Fruit fly (Drosophila melanogaster) whole organism, embryonic: ENCODE measurements around the gene CG16985.

Experiments
- ATbp ChIP-seq: fragments of 200-800 bp; sonication (Bioruptor generic); optimal IDR thresholded peaks from 2 replicates; lab custom pipeline; 2017; ENCODE audit warnings: missing biosample characterization, mild to moderate bottlenecking, missing genetic modification characterization, missing genetic modification reagents
- Atf6 ChIP-seq: fragments of 200-800 bp; sonication (Bioruptor generic); IDR thresholded peaks from 2 replicates; pipeline ENCODE4 v1.3.6; 2022; ENCODE audit warnings: missing biosample characterization, missing genetic modification characterization
- B-H1 ChIP-seq: fragments of 200-800 bp; sonication (Bioruptor generic); IDR thresholded peaks from 3 replicates; pipeline ENCODE4 v1.3.6; 2022; ENCODE audit warnings: missing biosample characterization, missing genetic modification characterization
- Bdp1 ChIP-seq: fragments of 200-800 bp; sonication (Bioruptor generic); optimal IDR thresholded peaks from 3 replicates; lab custom pipeline; 2016; ENCODE audit warnings: missing biosample characterization, missing genetic modification characterization
- Bgb ChIP-seq: fragments of 200-800 bp; sonication (Bioruptor generic); IDR thresholded peaks from 2 replicates; pipeline ENCODE4 v1.3.6; 2022; ENCODE audit warnings: missing biosample characterization, missing genetic modification characterization; ENCODE audit not compliant: partially characterized antibody
- BtbVII ChIP-seq: fragments of 200-800 bp; sonication (Bioruptor generic); optimal IDR thresholded peaks from 3 replicates; lab custom pipeline; 2017; ENCODE audit warnings: missing biosample characterization, mild to moderate bottlenecking, missing genetic modification characterization
- CG11247 ChIP-seq: fragments of 200-800 bp; sonication (Bioruptor generic); IDR thresholded peaks from 2 replicates; pipeline ENCODE4 v1.3.6; 2022; ENCODE audit warnings: missing biosample characterization, missing genetic modification characterization
- CG11695 ChIP-seq: fragments of 200-800 bp; sonication (Bioruptor generic); IDR thresholded peaks from 3 replicates; pipeline ENCODE4 v1.3.6; 2022; ENCODE audit warnings: missing biosample characterization, missing genetic modification characterization
- CG11696 ChIP-seq: fragments of 200-800 bp; sonication (Bioruptor generic); IDR thresholded peaks from 2 replicates; pipeline ENCODE4 v1.3.6; 2022; ENCODE audit warnings: missing biosample characterization, missing genetic modification characterization
- CG13287 ChIP-seq: fragments of 200-800 bp; sonication (Bioruptor generic); IDR thresholded peaks from 2 replicates; pipeline ENCODE4 v1.3.6; 2022; ENCODE audit warnings: missing biosample characterization, missing genetic modification characterization; ENCODE audit not compliant: partially characterized antibody
- CG13296 ChIP-seq: fragments of 200-800 bp; sonication (Bioruptor generic); optimal IDR thresholded peaks from 3 replicates; lab custom pipeline; 2018; ENCODE audit warnings: missing biosample characterization, mild to moderate bottlenecking, missing genetic modification characterization
- CG13894 ChIP-seq: fragments of 200-800 bp; sonication (Bioruptor generic); optimal IDR thresholded peaks from 3 replicates; lab custom pipeline; 2018; ENCODE audit warnings: missing biosample characterization, mild to moderate bottlenecking, missing genetic modification characterization, moderate library complexity
- CG17361 ChIP-seq: fragments of 200-800 bp; sonication (Bioruptor generic); IDR thresholded peaks from 3 replicates; pipeline ENCODE4 v1.3.6; 2022; ENCODE audit warnings: missing biosample characterization, missing genetic modification characterization
- CG18011 ChIP-seq: fragments of 200-800 bp; sonication (Bioruptor generic); optimal IDR thresholded peaks from 2 replicates; lab custom pipeline; 2017; ENCODE audit warnings: missing biosample characterization, missing genetic modification characterization, mild to moderate bottlenecking, moderate library complexity, missing genotype
- CG30403 ChIP-seq: fragments of 200-800 bp; sonication (Bioruptor generic); optimal IDR thresholded peaks from 3 replicates; lab custom pipeline; 2016; ENCODE audit warnings: missing biosample characterization, missing genetic modification characterization
- CG3163 ChIP-seq: fragments of 200-800 bp; sonication (Bioruptor generic); optimal IDR thresholded peaks from 3 replicates; lab custom pipeline; 2016; ENCODE audit warnings: missing biosample characterization, missing genetic modification characterization
- CG3281 ChIP-seq: fragments of 200-800 bp; sonication (Bioruptor generic); optimal IDR thresholded peaks from 3 replicates; lab custom pipeline; 2017; ENCODE audit warnings: missing biosample characterization, mild to moderate bottlenecking, missing genetic modification characterization
- CG3838 ChIP-seq: fragments of 200-800 bp; sonication (Bioruptor generic); optimal IDR thresholded peaks from 3 replicates; lab custom pipeline; 2016; ENCODE audit warnings: missing biosample characterization, missing genetic modification characterization
- CG4424 ChIP-seq: fragments of 200-800 bp; sonication (Bioruptor generic); optimal IDR thresholded peaks from 3 replicates; lab custom pipeline; 2016; ENCODE audit warnings: missing biosample characterization, missing genetic modification characterization
- CG6765 ChIP-seq: fragments of 200-800 bp; sonication (Bioruptor generic); optimal IDR thresholded peaks from 3 replicates; lab custom pipeline; 2017; ENCODE audit warnings: missing biosample characterization, mild to moderate bottlenecking, missing genetic modification characterization
- CG6791 ChIP-seq: fragments of 200-800 bp; sonication (Bioruptor generic); IDR thresholded peaks from 3 replicates; pipeline ENCODE4 v1.3.6; 2022; ENCODE audit warnings: missing biosample characterization, missing genetic modification characterization; ENCODE audit not compliant: partially characterized antibody
- CG7987 ChIP-seq: fragments of 200-800 bp; sonication (Bioruptor generic); optimal IDR thresholded peaks from 2 replicates; lab custom pipeline; 2018; ENCODE audit warnings: missing biosample characterization, mild to moderate bottlenecking, missing genetic modification characterization, moderate library complexity
- CG9797 ChIP-seq: fragments of 200-800 bp; sonication (Bioruptor generic); optimal IDR thresholded peaks from 3 replicates; lab custom pipeline; 2018; ENCODE audit warnings: missing biosample characterization, mild to moderate bottlenecking, missing genetic modification characterization
- Dek ChIP-seq: fragments of 200-800 bp; sonication (Bioruptor generic); optimal IDR thresholded peaks from 3 replicates; lab custom pipeline; 2019; ENCODE audit warnings: missing biosample characterization, mild to moderate bottlenecking, missing genetic modification characterization, moderate library complexity
- Drgx ChIP-seq: fragments of 200-800 bp; sonication (Bioruptor generic); IDR thresholded peaks from 2 replicates; pipeline ENCODE4 v1.3.6; 2022; ENCODE audit warnings: missing biosample characterization, missing genetic modification characterization
- Ets65A ChIP-seq: fragments of 200-800 bp; sonication (Bioruptor generic); peaks from one replicate; lab custom pipeline; 2016; ENCODE audit warnings: missing biosample characterization, missing genetic modification characterization
- Ets97D ChIP-seq: fragments of 200-800 bp; sonication (Bioruptor generic); optimal IDR thresholded peaks from 3 replicates; lab custom pipeline; 2016; ENCODE audit warnings: missing biosample characterization, missing genetic modification characterization
- MESR4 ChIP-seq: fragments of 200-800 bp; sonication (Bioruptor generic); optimal IDR thresholded peaks from 2 replicates; lab custom pipeline; 2018; ENCODE audit warnings: missing biosample characterization, mild to moderate bottlenecking, missing genetic modification characterization, moderate library complexity
- NC2β ChIP-seq: fragments of 200-800 bp; sonication (Bioruptor generic); optimal IDR thresholded peaks from 2 replicates; lab custom pipeline; 2016; ENCODE audit warnings: missing biosample characterization, missing genetic modification characterization
- Oli ChIP-seq: fragments of 200-800 bp; sonication (Bioruptor generic); optimal IDR thresholded peaks from 2 replicates; lab custom pipeline; 2018; ENCODE audit warnings: missing biosample characterization, mild to moderate bottlenecking, missing genetic modification characterization, moderate library complexity
- PHDP ChIP-seq: fragments of 200-800 bp; sonication (Bioruptor generic); optimal IDR thresholded peaks from 3 replicates; lab custom pipeline; 2018; ENCODE audit warnings: missing biosample characterization, mild to moderate bottlenecking, missing genetic modification characterization, moderate library complexity
- Rfx ChIP-seq: fragments of 200-800 bp; sonication (Bioruptor generic); IDR thresholded peaks from 2 replicates; pipeline ENCODE4 v1.3.6; 2022; ENCODE audit warnings: missing biosample characterization, missing genetic modification characterization
- Tbp ChIP-seq: fragments of >200 bp; optimal IDR thresholded peaks from 2 replicates; lab custom pipeline; 2018; ENCODE audit warnings: missing biosample characterization, missing genetic modification characterization
- ato ChIP-seq: fragments of 200-800 bp; sonication (Bioruptor generic); IDR thresholded peaks from 2 replicates; pipeline ENCODE4 v1.3.6; 2022; ENCODE audit warnings: missing biosample characterization, missing genetic modification characterization; ENCODE audit not compliant: partially characterized antibody
- bab2 ChIP-seq: fragments of 200-800 bp; sonication (Bioruptor generic); optimal IDR thresholded peaks from 2 replicates; lab custom pipeline; 2016; ENCODE audit warnings: missing biosample characterization, missing genetic modification characterization
- btn ChIP-seq: fragments of 200-800 bp; sonication (Bioruptor generic); optimal IDR thresholded peaks from 2 replicates; lab custom pipeline; 2016; ENCODE audit warnings: missing biosample characterization, missing genetic modification characterization
- caup ChIP-seq: fragments of 200-800 bp; sonication (Bioruptor generic); optimal IDR thresholded peaks from 3 replicates; lab custom pipeline; 2017; ENCODE audit warnings: missing biosample characterization, mild to moderate bottlenecking, missing genetic modification characterization, moderate library complexity; ENCODE audit not compliant: severe bottlenecking
- gcm ChIP-seq: fragments of 200-800 bp; sonication (Bioruptor generic); optimal IDR thresholded peaks from 2 replicates; lab custom pipeline; 2019; ENCODE audit warnings: missing biosample characterization, mild to moderate bottlenecking, missing genetic modification characterization, moderate library complexity
- ham ChIP-seq: fragments of 200-800 bp; sonication (Bioruptor generic); IDR thresholded peaks from 2 replicates; pipeline ENCODE4 v1.3.6; 2022; ENCODE audit warnings: missing biosample characterization, missing genetic modification characterization
- inv ChIP-seq: fragments of 200-800 bp; sonication (Bioruptor generic); IDR thresholded peaks from 2 replicates; pipeline ENCODE4 v1.3.6; 2022; ENCODE audit warnings: missing biosample characterization, missing genetic modification characterization; ENCODE audit not compliant: partially characterized antibody
- nau ChIP-seq: fragments of 200-800 bp; sonication (Bioruptor generic); optimal IDR thresholded peaks from 3 replicates; lab custom pipeline; 2017; ENCODE audit warnings: missing biosample characterization, mild to moderate bottlenecking, missing genetic modification characterization, missing genetic modification reagents
- sd ChIP-seq: fragments of 200-800 bp; sonication (Bioruptor generic); optimal IDR thresholded peaks from 3 replicates; lab custom pipeline; 2018; ENCODE audit warnings: missing biosample characterization, mild to moderate bottlenecking, missing genetic modification characterization, moderate library complexity
- so ChIP-seq: fragments of 200-800 bp; sonication (Bioruptor generic); IDR thresholded peaks from 3 replicates; pipeline ENCODE4 v1.3.6; 2022; ENCODE audit warnings: missing biosample characterization, missing genetic modification characterization
- sqz ChIP-seq: fragments of 200-800 bp; sonication (Bioruptor generic); optimal IDR thresholded peaks from 3 replicates; lab custom pipeline; 2018; ENCODE audit warnings: missing biosample characterization, mild to moderate bottlenecking, missing genetic modification characterization
- sr ChIP-seq: fragments of 200-800 bp; sonication (Bioruptor generic); IDR thresholded peaks from 3 replicates; pipeline ENCODE4 v1.3.6; 2022; ENCODE audit warnings: missing biosample characterization, missing genetic modification characterization
- tin ChIP-seq: fragments of 200-800 bp; sonication (Bioruptor generic); optimal IDR thresholded peaks from 3 replicates; lab custom pipeline; 2016; ENCODE audit warnings: missing biosample characterization, missing genetic modification characterization
- tna ChIP-seq: fragments of 200-800 bp; sonication (Bioruptor generic); IDR thresholded peaks from 2 replicates; pipeline ENCODE4 v1.3.6; 2022; ENCODE audit warnings: missing biosample characterization, missing genetic modification characterization; ENCODE audit not compliant: partially characterized antibody
- zfh2 ChIP-seq: fragments of 200-800 bp; sonication (Bioruptor generic); optimal IDR thresholded peaks from 2 replicates; lab custom pipeline; 2016; ENCODE audit warnings: missing biosample characterization, missing genetic modification characterization

Gene CG16985

DNA sequence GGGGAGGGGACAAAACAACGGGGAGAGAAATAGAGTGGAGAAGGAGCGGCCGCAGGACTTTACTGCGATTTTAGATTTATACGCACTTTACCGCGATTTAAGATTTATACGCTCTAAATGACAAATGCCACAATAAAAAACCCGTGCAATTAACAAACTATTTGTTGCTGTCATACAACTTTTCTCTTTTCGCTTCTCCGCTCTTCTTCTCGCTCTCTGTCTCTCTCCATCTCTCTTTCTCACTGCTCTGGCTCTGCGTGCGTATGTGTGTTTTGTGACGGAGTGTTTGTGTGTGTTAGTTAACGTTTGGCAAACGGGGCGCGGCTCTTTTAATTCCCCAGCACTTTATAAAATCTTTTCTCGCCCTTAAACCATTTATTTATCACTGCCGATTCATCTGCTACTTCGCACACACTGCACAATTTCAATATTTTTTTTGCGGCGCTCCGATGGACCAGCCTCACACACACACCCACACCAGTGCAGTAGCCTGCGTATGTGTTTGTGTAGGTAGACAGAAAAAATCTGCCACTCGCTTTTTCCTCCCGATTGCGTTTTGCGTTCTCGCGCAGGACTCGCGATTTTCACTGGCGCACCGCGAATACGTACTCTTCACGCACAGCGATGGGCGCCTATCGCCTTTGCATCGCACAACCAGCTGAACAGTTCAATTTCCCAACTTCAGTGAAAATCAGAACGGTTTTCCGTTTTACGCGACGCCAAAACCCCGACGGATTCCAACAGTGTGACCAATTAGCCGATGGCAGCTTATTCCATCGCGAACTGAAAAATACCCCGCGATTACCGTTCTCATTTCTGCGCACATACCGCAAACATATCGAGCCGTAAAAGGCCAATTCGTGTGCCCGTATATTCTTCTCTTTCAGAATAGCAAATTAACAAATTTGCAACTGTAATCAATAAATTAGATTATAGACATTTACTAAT, 13.0 kb upstream of the CG16985 start, which contains the start of gene msn (continued):
- TF ChIP-seq PHDP (tag; lab: Kevin White, UChicago) = peak; percentile 20
- TF ChIP-seq tna (GFP tag; lab: Robert Waterston, UW) = peak; percentile 51
- peak; percentile 49 for TF ChIP-seq nau
- TF ChIP-seq CG11695 (GFP tag; lab: Robert Waterston, UW) = no peak
- peak; percentile 67 for TF ChIP-seq CG13287 (GFP tag; lab: Robert Waterston, UW)
- TF ChIP-seq Ets65A (GFP tag; lab: Kevin White, UChicago) = no peak
- peak; percentile 91 for TF ChIP-seq sqz (GFP tag; lab: Kevin White, UChicago)
- TF ChIP-seq Drgx (GFP tag; lab: Robert Waterston, UW) = peak; percentile 39; the same call in 1 of the 2 replicates
- TF ChIP-seq Bdp1 (GFP tag; lab: Kevin White, UChicago) = no peak
- TF ChIP-seq Oli (tag; lab: Kevin White, UChicago) = no peak
- TF ChIP-seq NC2β (GFP tag; lab: Kevin White, UChicago) = peak; percentile 62
- TF ChIP-seq CG6765 (GFP tag; lab: Kevin White, UChicago) = no peak
- no peak for TF ChIP-seq CG4424 (GFP tag; lab: Kevin White, UChicago)
- TF ChIP-seq CG9797 (GFP tag; lab: Kevin White, UChicago) = peak; percentile 91
- peak; percentile 49; the same call in 1 of the 3 replicates for TF ChIP-seq sr (GFP tag; lab: Robert Waterston, UW)
- TF ChIP-seq CG13894 (tag; lab: Kevin White, UChicago) = peak; percentile 12
- TF ChIP-seq CG30403 (GFP tag; lab: Kevin White, UChicago) = no peak
- no peak for TF ChIP-seq ATbp (GFP tag; lab: Kevin White, UChicago)
- peak; percentile 62 for TF ChIP-seq Rfx
- TF ChIP-seq Tbp (GFP tag; lab: Kevin White, UChicago) = no peak
- peak; percentile 89 for TF ChIP-seq Ets97D (GFP tag; lab: Kevin White, UChicago)
- TF ChIP-seq CG11696 (GFP tag; lab: Robert Waterston, UW) = no peak
- no peak for TF ChIP-seq bab2 (GFP tag; lab: Kevin White, UChicago)
- peak; percentile 52; the same call in 1 of the 2 replicates for TF ChIP-seq Atf6 (GFP tag; lab: Robert Waterston, UW)
- no peak; the same call in 2 of the 3 replicates for TF ChIP-seq B-H1 (GFP tag; lab: Robert Waterston, UW)
- peak; percentile 28; the same call in 1 of the 2 replicates for TF ChIP-seq inv (GFP tag; lab: Robert Waterston, UW)
- peak; percentile 39; the same call in 1 of the 2 replicates for TF ChIP-seq ato
- TF ChIP-seq MESR4 (GFP tag; lab: Kevin White, UChicago) = peak; percentile 92
- TF ChIP-seq Dek (tag; lab: Kevin White, UChicago) = no peak
- TF ChIP-seq CG11247 (GFP tag; lab: Robert Waterston, UW) = no peak
- no peak for TF ChIP-seq CG3838
- TF ChIP-seq ham = no peak
- TF ChIP-seq CG13296 (GFP tag; lab: Kevin White, UChicago) = peak; percentile 26
- TF ChIP-seq CG3163 (GFP tag; lab: Kevin White, UChicago) = peak; percentile 69
- peak; percentile 64 for TF ChIP-seq Bgb (GFP tag; lab: Robert Waterston, UW)
- TF ChIP-seq CG17361 (GFP tag; lab: Robert Waterston, UW) = no peak
- peak; percentile 50 for TF ChIP-seq CG3281 (GFP tag; lab: Kevin White, UChicago)
- TF ChIP-seq CG7987 (GFP tag; lab: Kevin White, UChicago) = peak; percentile 36
- TF ChIP-seq zfh2 (GFP tag; lab: Kevin White, UChicago) = no peak
- TF ChIP-seq sd (tag; lab: Kevin White, UChicago) = peak; percentile 64
- TF ChIP-seq CG6791 (GFP tag; lab: Robert Waterston, UW) = peak; percentile 64; the same call in 2 of the 3 replicates
- TF ChIP-seq caup (GFP tag; lab: Kevin White, UChicago) = peak; percentile 42
- peak; percentile 4 for TF ChIP-seq gcm (GFP tag; lab: Kevin White, UChicago)
- TF ChIP-seq btn (GFP tag; lab: Kevin White, UChicago) = peak; percentile 27
- TF ChIP-seq tin (GFP tag; lab: Kevin White, UChicago) = no peak
- peak; percentile 6 for TF ChIP-seq CG18011 (GFP tag; lab: Kevin White, UChicago)
- TF ChIP-seq BtbVII (GFP tag; lab: Kevin White, UChicago) = peak; percentile 60
- no peak; the same call in 2 of the 3 replicates for TF ChIP-seq so (GFP tag; lab: Robert Waterston, UW)
